Worm (Caenorhabditis elegans) whole organism, L1 larva: ENCODE measurements around the gene lipl-2.
A peak's percentile ranks its signal among the peaks of the same experiment; 100 is the strongest.

Experiments used
- Y116A8C.19 ChIP-seq: sonication (generic microtip); optimal IDR thresholded peaks from 2 replicates; lab custom pipeline; 2016; ENCODE audit warnings: missing compliant biosample characterization, missing genetic modification characterization, borderline replicate concordance
- aha-1 ChIP-seq: fragments of 150-350 bp; optimal IDR thresholded peaks from 2 replicates; lab custom pipeline; 2014; ENCODE audit warnings: missing biosample characterization, missing genetic modification characterization
- aly-2 ChIP-seq: fragments of 150-350 bp; optimal IDR thresholded peaks from 2 replicates; lab custom pipeline; 2014; ENCODE audit warnings: missing biosample characterization, missing genetic modification characterization
- ama-1 ChIP-seq: fragments of 150-350 bp; optimal IDR thresholded peaks from 2 replicates; lab custom pipeline; 2014
- ceh-63 ChIP-seq: fragments of 200-800 bp; sonication (Bioruptor generic); optimal IDR thresholded peaks from 2 replicates; lab custom pipeline; 2018; ENCODE audit warnings: mild to moderate bottlenecking, missing genetic modification characterization, missing compliant biosample characterization
- ceh-82 ChIP-seq, 3 experiments: fragments of 150-350 bp in 1 of 3; sonication (generic microtip) in 2 of 3; optimal IDR thresholded peaks; 2 replicates each; lab custom pipeline; 2014 to 2017; ENCODE audit warnings: missing biosample characterization in 3 of 3, missing genetic modification characterization in 3 of 3
- dpl-1 ChIP-seq, 3 experiments: fragments of 150-350 bp in 2 of 3; sonication (generic microtip) in 1 of 3; optimal IDR thresholded peaks; 2 replicates each; lab custom pipeline; 2014 to 2017; ENCODE audit warnings: missing biosample characterization in 3 of 3, missing genetic modification characterization in 3 of 3, missing genetic modification reagents in 3 of 3
- dsc-1 ChIP-seq: sonication (generic microtip); optimal IDR thresholded peaks from 2 replicates; lab custom pipeline; 2016; ENCODE audit warnings: mild to moderate bottlenecking, missing genetic modification characterization, missing compliant biosample characterization
- efl-1 ChIP-seq, 4 experiments: fragments of 150-350 bp; optimal IDR thresholded peaks in 3 of 4; peaks in 1 of 4; 1 replicate in 1 of 4; 2 replicates in 3 of 4; lab custom pipeline; 2014; ENCODE audit warnings: missing biosample characterization in 2 of 4, missing genetic modification characterization in 2 of 4, missing genetic modification reagents in 2 of 4
- efl-3 ChIP-seq: fragments of 200-800 bp; sonication (Bioruptor generic); optimal IDR thresholded peaks from 2 replicates; lab custom pipeline; 2018; ENCODE audit warnings: mild to moderate bottlenecking, missing genetic modification characterization, missing compliant biosample characterization
- egl-13 ChIP-seq: sonication (generic microtip); optimal IDR thresholded peaks from 2 replicates; lab custom pipeline; 2016; ENCODE audit warnings: missing genotype, missing genetic modification reagents, missing genetic modification characterization, missing compliant biosample characterization
- elt-2 ChIP-seq: sonication (generic microtip); optimal IDR thresholded peaks from 2 replicates; lab custom pipeline; 2016; ENCODE audit warnings: missing genetic modification characterization, mild to moderate bottlenecking, inconsistent platforms, missing compliant biosample characterization, missing genetic modification reagents
- elt-3 ChIP-seq, 6 experiments: fragments of 150-350 bp in 1 of 6; sonication (generic microtip); optimal IDR thresholded peaks; 2 replicates each; lab custom pipeline; 2017 to 2018; ENCODE audit warnings: missing biosample characterization in 6 of 6, missing genetic modification characterization in 6 of 6, inconsistent platforms in 1 of 6
- fkh-10 ChIP-seq: sonication (generic microtip); optimal IDR thresholded peaks from 2 replicates; lab custom pipeline; 2017; ENCODE audit warnings: missing biosample characterization, missing genetic modification reagents, missing genetic modification characterization
- fkh-8 ChIP-seq: sonication (generic microtip); optimal IDR thresholded peaks from 2 replicates; lab custom pipeline; 2016; ENCODE audit warnings: mild to moderate bottlenecking, missing genetic modification characterization, missing compliant biosample characterization
- hpl-2 ChIP-seq: fragments of 150-350 bp; optimal IDR thresholded peaks from 2 replicates; lab custom pipeline; 2014; ENCODE audit warnings: missing biosample characterization, missing genetic modification reagents, missing genetic modification characterization
- irx-1 ChIP-seq: sonication (generic microtip); optimal IDR thresholded peaks from 2 replicates; lab custom pipeline; 2016; ENCODE audit warnings: missing genetic modification characterization, missing compliant biosample characterization
- isw-1 ChIP-seq: fragments of 200-800 bp; sonication (Bioruptor generic); IDR thresholded peaks from 2 replicates; pipeline ENCODE4 v1.3.6; 2022; ENCODE audit warnings: missing genetic modification characterization, missing compliant biosample characterization
- jun-1 ChIP-seq: fragments of 150-350 bp; optimal IDR thresholded peaks from 2 replicates; lab custom pipeline; 2014; ENCODE audit warnings: missing biosample characterization, missing genetic modification reagents, missing genetic modification characterization
- lin-13 ChIP-seq: fragments of 150-350 bp; optimal IDR thresholded peaks from 2 replicates; lab custom pipeline; 2014; ENCODE audit warnings: missing biosample characterization, missing genetic modification reagents, missing genetic modification characterization
- lin-14 ChIP-seq: fragments of 200-800 bp; sonication (Bioruptor generic); optimal IDR thresholded peaks from 2 replicates; lab custom pipeline; 2018; ENCODE audit warnings: mild to moderate bottlenecking, missing genetic modification characterization, moderate library complexity, missing compliant biosample characterization
- lin-35 ChIP-seq, 2 experiments: fragments of 150-350 bp; optimal IDR thresholded peaks; 2 replicates each; lab custom pipeline; 2014; ENCODE audit warnings: missing biosample characterization in 2 of 2, missing genetic modification characterization in 2 of 2, missing genetic modification reagents in 2 of 2
- lin-39 ChIP-seq: fragments of 150-350 bp; optimal IDR thresholded peaks from 2 replicates; lab custom pipeline; 2014; ENCODE audit warnings: missing biosample characterization, missing genetic modification reagents, missing genetic modification characterization
- lir-3 ChIP-seq: sonication (generic microtip); optimal IDR thresholded peaks from 2 replicates; lab custom pipeline; 2016; ENCODE audit warnings: mild to moderate bottlenecking, missing genetic modification characterization, moderate library complexity, missing compliant biosample characterization; ENCODE audit not compliant: poor library complexity
- lsy-2 ChIP-seq, 2 experiments: fragments of 150-350 bp; optimal IDR thresholded peaks; 2 replicates each; lab custom pipeline; 2014; ENCODE audit warnings: missing biosample characterization in 2 of 2, missing genetic modification characterization in 2 of 2
- mab-9 ChIP-seq: fragments of 200-800 bp; sonication (Bioruptor generic); IDR thresholded peaks from 2 replicates; pipeline ENCODE4 v1.3.6; 2022; ENCODE audit warnings: missing genetic modification reagents, missing genetic modification characterization, missing compliant biosample characterization
- nhr-19 ChIP-seq: fragments of 200-800 bp; sonication (Bioruptor generic); conservative IDR thresholded peaks from 2 replicates; pipeline ENCODE4 v1.3.6; 2022; ENCODE audit warnings: missing genetic modification characterization, missing compliant biosample characterization
- nhr-20 ChIP-seq: sonication (generic microtip); optimal IDR thresholded peaks from 2 replicates; lab custom pipeline; 2016; ENCODE audit warnings: mild to moderate bottlenecking, missing genetic modification characterization, missing compliant biosample characterization
- nhr-47 ChIP-seq: sonication (generic microtip); optimal IDR thresholded peaks from 2 replicates; lab custom pipeline; 2016; ENCODE audit warnings: mild to moderate bottlenecking, missing genetic modification characterization, moderate library complexity, missing compliant biosample characterization
- nhr-71 ChIP-seq: sonication (generic microtip); optimal IDR thresholded peaks from 2 replicates; lab custom pipeline; 2016; ENCODE audit warnings: mild to moderate bottlenecking, missing genetic modification characterization, moderate library complexity, missing compliant biosample characterization
- pag-3 ChIP-seq: sonication (generic microtip); optimal IDR thresholded peaks from 2 replicates; lab custom pipeline; 2017; ENCODE audit warnings: missing genetic modification characterization, mild to moderate bottlenecking, missing compliant biosample characterization, antibody characterized with exemption, borderline replicate concordance; ENCODE audit not compliant: insufficient read depth
- pax-3 ChIP-seq: fragments of 200-800 bp; sonication (Bioruptor generic); optimal IDR thresholded peaks from 2 replicates; lab custom pipeline; 2018; ENCODE audit warnings: mild to moderate bottlenecking, missing genetic modification characterization, moderate library complexity, missing compliant biosample characterization
- rnt-1 ChIP-seq: sonication (generic microtip); optimal IDR thresholded peaks from 2 replicates; lab custom pipeline; 2016; ENCODE audit warnings: mild to moderate bottlenecking, missing genetic modification characterization, moderate library complexity, missing compliant biosample characterization
- unc-98 ChIP-seq: fragments of 200-800 bp; sonication (Bioruptor generic); IDR thresholded peaks from 2 replicates; pipeline ENCODE4 v1.3.6; 2022; ENCODE audit warnings: missing genetic modification characterization, missing compliant biosample characterization
- ztf-11 ChIP-seq, 2 experiments: sonication (generic microtip); optimal IDR thresholded peaks; 2 replicates each; lab custom pipeline; 2016 to 2017; ENCODE audit warnings: missing genetic modification characterization in 2 of 2, missing biosample characterization in 1 of 2, missing compliant biosample characterization in 1 of 2
- ztf-4 ChIP-seq: fragments of 150-350 bp; optimal IDR thresholded peaks from 2 replicates; lab custom pipeline; 2014; ENCODE audit warnings: missing biosample characterization, missing genetic modification characterization

The lipl-2 gene

DNA sequence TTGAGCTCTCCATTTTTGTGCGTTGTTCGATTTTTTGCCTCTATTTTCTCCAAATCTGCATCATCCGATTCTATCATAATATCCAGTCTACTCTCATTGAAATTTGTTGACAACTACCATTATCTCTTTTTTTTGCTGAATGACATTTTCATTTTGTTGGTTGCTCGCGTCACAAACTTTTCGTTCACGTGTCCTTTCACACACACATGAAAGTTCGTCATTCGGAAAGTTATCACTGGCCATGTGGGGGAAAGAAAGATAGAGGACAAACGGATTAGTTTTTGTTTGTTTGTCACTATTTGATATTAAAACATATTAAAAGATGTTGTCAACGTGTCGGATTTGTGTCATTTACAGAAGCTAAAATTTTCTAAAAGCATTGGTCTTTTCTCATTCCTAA, 3.6 kb downstream of the lipl-2 start:
- TF ChIP-seq ceh-63 (GFP tag; lab: Kevin White, UChicago): no peak
- peak; percentile 62 for TF ChIP-seq fkh-8 (tag; lab: Kevin White, UChicago)
- no peak for TF ChIP-seq efl-1 (optimal IDR thresholded peaks at IDR 0.05; lab: Kevin White, UChicago)
- no peak for TF ChIP-seq efl-1 (GFP tag; optimal IDR thresholded peaks at IDR 0.05 in 1 of 2; lab: Kevin White, UChicago)
- TF ChIP-seq egl-13 (tag; lab: Kevin White, UChicago): no peak
- no peak for TF ChIP-seq dpl-1 (GFP tag; optimal IDR thresholded peaks at IDR 0.05; lab: Kevin White, UChicago)
- TF ChIP-seq efl-3 (GFP tag; lab: Kevin White, UChicago): no peak
- TF ChIP-seq pax-3 (tag; lab: Kevin White, UChicago): peak; percentile 39
- no peak for TF ChIP-seq lin-39 (tag; lab: Kevin White, UChicago)
- TF ChIP-seq ztf-4 (tag; lab: Kevin White, UChicago): no peak
- no peak for TF ChIP-seq lin-14 (GFP tag; lab: Kevin White, UChicago)
- TF ChIP-seq jun-1 (tag; lab: Kevin White, UChicago): no peak
- TF ChIP-seq aly-2: no peak
- no peak for TF ChIP-seq aha-1 (tag; lab: Kevin White, UChicago)
- TF ChIP-seq elt-3 (tag; optimal IDR thresholded peaks at IDR 0.05; lab: Kevin White, UChicago): no peak
- TF ChIP-seq elt-2: peak; percentile 7
- TF ChIP-seq pag-3 (tag; lab: Kevin White, UChicago): no peak
- TF ChIP-seq rnt-1 (tag; lab: Kevin White, UChicago): no peak
- TF ChIP-seq ama-1 (lab: Kevin White, UChicago): no peak
- peak; percentile 11 for TF ChIP-seq nhr-47 (tag; lab: Kevin White, UChicago)
- TF ChIP-seq lsy-2 (tag; optimal IDR thresholded peaks at IDR 0.05; lab: Kevin White, UChicago): peak in 1 of 2 experiments; percentile 8
- no peak for TF ChIP-seq isw-1 (GFP tag; lab: Robert Waterston, UW)
- TF ChIP-seq nhr-20 (tag; lab: Kevin White, UChicago): no peak
- no peak for TF ChIP-seq Y116A8C.19 (tag; lab: Kevin White, UChicago)
- peak; percentile 46 for TF ChIP-seq dsc-1
- TF ChIP-seq nhr-71: peak; percentile 42
- TF ChIP-seq irx-1 (tag; lab: Kevin White, UChicago): no peak

DNA sequence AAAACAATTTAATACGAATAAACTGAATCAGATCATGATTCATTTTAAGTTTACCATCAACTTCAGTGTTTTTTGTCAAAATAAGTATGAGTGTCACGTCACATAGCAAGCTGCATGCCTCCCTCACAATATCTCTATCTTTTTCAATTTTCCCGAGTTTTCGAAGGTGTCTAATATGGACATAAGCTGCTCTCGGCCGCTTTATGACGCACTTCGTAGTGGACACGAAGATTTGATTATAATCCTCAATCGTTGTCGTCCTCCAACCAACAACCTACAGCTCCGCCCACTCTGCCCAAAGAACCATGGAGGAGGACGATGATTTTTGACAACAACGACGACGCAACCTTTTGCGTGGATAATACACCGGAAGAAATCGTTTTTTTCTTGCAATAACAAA, 4.6 kb downstream of the lipl-2 start:
- TF ChIP-seq dsc-1 (peak; percentile 77), fkh-8 (tag; lab: Kevin White, UChicago) (peak; percentile 52), ceh-82 (tag; optimal IDR thresholded peaks at IDR 0.05; lab: Kevin White, UChicago) (no peak), mab-9 (GFP tag; lab: Robert Waterston, UW) (no peak), pax-3 (tag; lab: Kevin White, UChicago) (peak; percentile 30), fkh-10 (GFP tag; lab: Kevin White, UChicago) (peak; percentile 24)

DNA sequence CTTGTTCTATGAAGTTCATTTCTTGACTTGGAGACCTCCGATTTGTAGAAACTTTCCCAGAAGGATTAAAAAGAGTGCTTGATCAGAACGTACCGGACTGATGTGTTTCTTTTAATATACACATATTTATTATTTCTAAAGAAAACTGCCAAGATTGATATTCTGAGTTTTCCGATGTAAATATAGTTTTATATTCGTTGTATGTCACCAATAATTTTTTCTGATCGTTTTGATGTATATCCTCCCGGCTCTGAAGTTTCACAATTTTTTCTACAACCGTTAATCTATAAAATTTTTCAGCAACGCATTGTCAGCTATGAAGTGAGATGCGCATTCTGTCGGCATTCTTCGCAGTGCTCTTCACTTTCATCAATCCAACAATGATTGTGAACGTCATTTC, 5.2 kb downstream of the lipl-2 start, which contains the start of gene F46B6.9:
TSS of gene F46B6.9 (plus strand) at position 301 of the 400 bp plus-strand sequence.
- no peak for TF ChIP-seq dsc-1
- no peak for TF ChIP-seq unc-98 (GFP tag; lab: Robert Waterston, UW)
- TF ChIP-seq pag-3 (tag; lab: Kevin White, UChicago): no peak
- TF ChIP-seq ztf-11 (tag; optimal IDR thresholded peaks at IDR 0.05; lab: Kevin White, UChicago): no peak
- TF ChIP-seq hpl-2 (GFP tag; lab: Kevin White, UChicago): no peak
- TF ChIP-seq dpl-1 (GFP tag; optimal IDR thresholded peaks at IDR 0.05; lab: Kevin White, UChicago): no peak
- no peak for TF ChIP-seq egl-13 (tag; lab: Kevin White, UChicago)
- TF ChIP-seq lin-35 (GFP tag; optimal IDR thresholded peaks at IDR 0.05; lab: Kevin White, UChicago): no peak
- no peak for TF ChIP-seq nhr-20 (tag; lab: Kevin White, UChicago)
- TF ChIP-seq nhr-47 (tag; lab: Kevin White, UChicago): no peak
- TF ChIP-seq lin-13: no peak
- TF ChIP-seq lir-3 (tag; lab: Kevin White, UChicago): no peak
- no peak for TF ChIP-seq nhr-19 (GFP tag; lab: Robert Waterston, UW)
- TF ChIP-seq, all 84 proteins: peak for 0
